Fruit fly (Drosophila melanogaster): ENCODE measurements around the gene CG31457.

dm6 chr3R:23174739-23175138 lies 47.0 kb upstream of the CG31457 start:
- TF ChIP-seq CG16779 (tag; optimal IDR thresholded peaks at IDR 0.05) (no peak), acj6 (GFP tag; optimal IDR thresholded peaks at IDR 0.05) (peak; percentile 76), CG3919 (GFP tag; optimal IDR thresholded peaks at IDR 0.05) (peak; percentile 33), pdm3 (GFP tag; optimal IDR thresholded peaks at IDR 0.05) (peak; percentile 80), Eip78C (GFP tag) (peak; percentile 96), Ets21C (GFP tag; optimal IDR thresholded peaks at IDR 0.05) (peak; percentile 49)

Data from whole organism, prepupa.